In the genomic region with DNA sequence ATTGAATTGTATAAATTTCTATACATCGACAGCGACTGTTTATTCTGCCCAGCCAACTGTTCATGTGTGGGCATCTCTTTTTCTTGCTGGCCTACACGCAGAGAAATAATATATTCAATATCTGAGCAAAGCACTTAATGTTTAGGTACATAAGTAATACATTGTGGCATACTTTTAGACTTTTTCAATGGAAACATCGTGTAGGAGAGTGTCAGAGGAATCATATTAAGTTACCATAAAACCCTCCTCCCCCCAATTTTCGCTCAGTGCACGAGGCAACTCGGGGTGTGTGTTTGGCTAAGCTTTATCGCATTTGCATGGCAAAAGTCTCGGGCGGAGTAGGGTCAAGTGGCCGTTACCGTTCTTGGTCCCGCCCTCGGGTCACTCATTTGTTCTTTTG, we compare ENCODE assay signal across 2 fruit fly cellular contexts.
TF ChIP-seq lines count a peak whose summit lies in the region.

No protein-coding gene starts in this region.

- no peak for TF ChIP-seq CTCF in whole organism, embryonic (GFP tag; optimal IDR thresholded peaks at IDR 0.05; lab: Kevin White, UChicago)

TF ChIP-seq in whole organism, embryonic, 481 proteins besides CTCF, POLR2A, EP300 and RAD21:
- TF ChIP-seq bsh (GFP tag; optimal IDR thresholded peaks at IDR 0.05; lab: Kevin White, UChicago) (peak in 1 of 2 experiments; percentile 41), E2f2 (GFP tag; IDR thresholded peaks at IDR 0.05; lab: Robert Waterston, UW) (no peak), repo (GFP tag; optimal IDR thresholded peaks at IDR 0.05; lab: Kevin White, UChicago) (no peak), ssp (GFP tag; IDR thresholded peaks at IDR 0.05; lab: Robert Waterston, UW) (no peak), CG1603 (tag; optimal IDR thresholded peaks at IDR 0.05; lab: Kevin White, UChicago) (peak; percentile 8), CG4820 (GFP tag; optimal IDR thresholded peaks at IDR 0.05; lab: Kevin White, UChicago) (no peak), CG2120 (GFP tag; optimal IDR thresholded peaks at IDR 0.05; lab: Kevin White, UChicago) (peak; percentile 22), CG2889 (GFP tag; IDR thresholded peaks at IDR 0.05; lab: Robert Waterston, UW) (0 out of 3 replicates have a peak, but pooled peaks have one; percentile 12), row (GFP tag; IDR thresholded peaks at IDR 0.05; lab: Robert Waterston, UW) (peak; percentile 42; the same call in 1 of the 3 replicates), gt (GFP tag; IDR thresholded peaks at IDR 0.05; lab: Robert Waterston, UW) (no peak), CG15269 (tag; optimal IDR thresholded peaks at IDR 0.05; lab: Kevin White, UChicago) (peak; percentile 8), Sox102F (GFP tag; optimal IDR thresholded peaks at IDR 0.05; lab: Kevin White, UChicago) (peak; percentile 19), slbo (GFP tag; IDR thresholded peaks at IDR 0.05; lab: Robert Waterston, UW) (peak; percentile 48; the same call in 1 of the 2 replicates), Xbp1 (GFP tag; optimal IDR thresholded peaks at IDR 0.05; lab: Kevin White, UChicago) (peak; percentile 29), Ets65A (GFP tag; lab: Kevin White, UChicago) (peak; percentile 90), jing (GFP tag; optimal IDR thresholded peaks at IDR 0.05; lab: Kevin White, UChicago) (peak; percentile 0), CG12769 (tag; optimal IDR thresholded peaks at IDR 0.05; lab: Kevin White, UChicago) (peak; percentile 15), lov (optimal IDR thresholded peaks at IDR 0.05; lab: Kevin White, UChicago) (no peak), lov (GFP tag; IDR thresholded peaks at IDR 0.05; lab: Robert Waterston, UW) (no peak), PHDP (tag; optimal IDR thresholded peaks at IDR 0.05; lab: Kevin White, UChicago) (peak; percentile 1), dmrt11E (tag; optimal IDR thresholded peaks at IDR 0.05; lab: Kevin White, UChicago) (no peak), sens (GFP tag; lab: Kevin White, UChicago) (peak; percentile 47), peb (GFP tag; IDR thresholded peaks at IDR 0.05; lab: Robert Waterston, UW) (no peak), CG12391 (tag; optimal IDR thresholded peaks at IDR 0.05; lab: Kevin White, UChicago) (peak; percentile 4), tx (GFP tag; optimal IDR thresholded peaks at IDR 0.05; lab: Kevin White, UChicago) (peak; percentile 5), CG8290 (GFP tag; optimal IDR thresholded peaks at IDR 0.05; lab: Kevin White, UChicago) (no peak), CG8290 (tag; optimal IDR thresholded peaks at IDR 0.05; lab: Kevin White, UChicago) (peak in 1 of 2 experiments; percentile 42), Hr51 (GFP tag; optimal IDR thresholded peaks at IDR 0.05; lab: Kevin White, UChicago) (peak in 1 of 2 experiments; percentile 22), Hsf (GFP tag; optimal IDR thresholded peaks at IDR 0.05; lab: Kevin White, UChicago) (peak; percentile 14), H2.0 (GFP tag; IDR thresholded peaks at IDR 0.05; lab: Robert Waterston, UW) (0 out of 2 replicates have a peak, but pooled peaks have one; percentile 5), ci (GFP tag; IDR thresholded peaks at IDR 0.05; lab: Robert Waterston, UW) (no peak), CG10565 (GFP tag; optimal IDR thresholded peaks at IDR 0.05; lab: Kevin White, UChicago) (no peak), ato (GFP tag; IDR thresholded peaks at IDR 0.05; lab: Robert Waterston, UW; ENCODE audit: partially characterized antibody) (no peak)
TF ChIP-seq in whole organism, embryonic: peak in this region for 20.

TF ChIP-seq in whole organism, prepupa, 60 proteins besides CTCF, POLR2A, EP300 and RAD21:
- TF ChIP-seq CG32006 (GFP tag; optimal IDR thresholded peaks at IDR 0.05; lab: Kevin White, UChicago), result peak; percentile 16
- peak; percentile 11 for TF ChIP-seq Sox14 (GFP tag; optimal IDR thresholded peaks at IDR 0.05; lab: Kevin White, UChicago)
- TF ChIP-seq pdm3 (GFP tag; optimal IDR thresholded peaks at IDR 0.05; lab: Kevin White, UChicago), result peak; percentile 12
- TF ChIP-seq CG6808 (GFP tag; optimal IDR thresholded peaks at IDR 0.05; lab: Kevin White, UChicago), result no peak
- peak; percentile 6 for TF ChIP-seq OdsH (GFP tag; optimal IDR thresholded peaks at IDR 0.05; lab: Kevin White, UChicago)
- TF ChIP-seq Sox15 (GFP tag; optimal IDR thresholded peaks at IDR 0.05; lab: Kevin White, UChicago), result no peak
- peak; percentile 11 for TF ChIP-seq Hr39 (GFP tag; optimal IDR thresholded peaks at IDR 0.05; lab: Kevin White, UChicago)
- peak; percentile 63 for TF ChIP-seq Eip78C (GFP tag; lab: Kevin White, UChicago)
- no peak for TF ChIP-seq ss (GFP tag; optimal IDR thresholded peaks at IDR 0.05; lab: Kevin White, UChicago)
- TF ChIP-seq Met (GFP tag; optimal IDR thresholded peaks at IDR 0.05; lab: Kevin White, UChicago), result no peak
- TF ChIP-seq cyc (GFP tag; optimal IDR thresholded peaks at IDR 0.05; lab: Kevin White, UChicago), result no peak
- TF ChIP-seq CG15336 (GFP tag; IDR thresholded peaks at IDR 0.05; lab: Robert Waterston, UW), result no peak
- TF ChIP-seq fd85E (GFP tag; optimal IDR thresholded peaks at IDR 0.05; lab: Kevin White, UChicago), result no peak

Comparison
In these comparisons a context has a peak if more than half of its experiments do, and no peak if none do; other contexts are left out.
1. Of the 7 proteins assayed by ChIP-seq in both whole organism, embryonic and whole organism, prepupa: peak only in whole organism, embryonic: Sox102F; only in whole organism, prepupa: Hr39; in both: none; in neither: 5.